Fruit fly (Drosophila melanogaster): Measurements from ENCODE around the gene Gpdh1.

The Gpdh1 gene

dm6 chr2L:5944305-5945282 is 1.2 kb downstream of the Gpdh1 start:
- TF ChIP-seq CG8478 (optimal IDR thresholded peaks at IDR 0.05): no peak
- TF ChIP-seq CTCF (optimal IDR thresholded peaks at IDR 0.05): no peak

dm6 chr2L:5945651-5946547 is 2.5 kb downstream of the Gpdh1 start:
- TF ChIP-seq CG8478 (optimal IDR thresholded peaks at IDR 0.05) (no peak), CTCF (optimal IDR thresholded peaks at IDR 0.05) (no peak)

dm6 chr2L:5946728-5947127 is 3.3 kb downstream of the Gpdh1 start:
- TF ChIP-seq CTCF (optimal IDR thresholded peaks at IDR 0.05) (no peak), CG8478 (optimal IDR thresholded peaks at IDR 0.05) (no peak)

dm6 chr2L:5947504-5947903 is 4.1 kb downstream of the Gpdh1 start:
- TF ChIP-seq CG8478 (optimal IDR thresholded peaks at IDR 0.05) (no peak), CTCF (optimal IDR thresholded peaks at IDR 0.05) (no peak)

dm6 chr2L:5948775-5949526 is 5.5 kb downstream of the Gpdh1 start, which contains the start of gene CG9044:
TSS of gene CG9044 (plus strand) at chr2L:5949450.
- TF ChIP-seq CG8478 (optimal IDR thresholded peaks at IDR 0.05) (no peak), CTCF (optimal IDR thresholded peaks at IDR 0.05) (peak; percentile 60 to 81)

- no peak for TF ChIP-seq CG8478 (optimal IDR thresholded peaks at IDR 0.05)
- no peak for TF ChIP-seq CTCF (optimal IDR thresholded peaks at IDR 0.05)
Observed at dm6 chr2L:5956153-5956552, 12.7 kb downstream of the Gpdh1 start, which contains the start of gene CG13999. TSS of gene CG13999 (minus strand) at chr2L:5956466.

dm6 chr2L:5956706-5957105 is 13.3 kb downstream of the Gpdh1 start, which contains the start of the genes CG13998 and Vm26Ab:
TSS of gene CG13998 (minus strand) at chr2L:5956819.
TSS of gene Vm26Ab (plus strand) at chr2L:5957004.
- TF ChIP-seq CTCF (optimal IDR thresholded peaks at IDR 0.05): no peak
- TF ChIP-seq CG8478 (optimal IDR thresholded peaks at IDR 0.05): no peak

dm6 chr2L:5958581-5959177 is 15.2 kb downstream of the Gpdh1 start, which contains the start of gene Vm26Ac:
TSS of gene Vm26Ac (minus strand) at chr2L:5958631.
- TF ChIP-seq CTCF (optimal IDR thresholded peaks at IDR 0.05): no peak
- no peak for TF ChIP-seq CG8478 (optimal IDR thresholded peaks at IDR 0.05)

dm6 chr2L:5959863-5960658 is 16.6 kb downstream of the Gpdh1 start, which contains the start of gene Vm26Aa:
TSS of gene Vm26Aa (minus strand) at chr2L:5960340.
- TF ChIP-seq CG8478 (optimal IDR thresholded peaks at IDR 0.05) (no peak), CTCF (optimal IDR thresholded peaks at IDR 0.05) (no peak)

dm6 chr2L:5961169-5961918 is 17.9 kb downstream of the Gpdh1 start:
- no peak for TF ChIP-seq CTCF (optimal IDR thresholded peaks at IDR 0.05)
- TF ChIP-seq CG8478 (optimal IDR thresholded peaks at IDR 0.05): no peak

- TF ChIP-seq CTCF (optimal IDR thresholded peaks at IDR 0.05) (no peak), CG8478 (optimal IDR thresholded peaks at IDR 0.05) (no peak)
Observed at dm6 chr2L:5963251-5963650, 19.8 kb downstream of the Gpdh1 start.

- TF ChIP-seq CG8478 (optimal IDR thresholded peaks at IDR 0.05) (no peak), CTCF (optimal IDR thresholded peaks at IDR 0.05) (no peak)
Observed at dm6 chr2L:5964211-5964610, 20.8 kb downstream of the Gpdh1 start.
